Worm (Caenorhabditis elegans): Measurements from ENCODE around the gene T23B5.6.
"Not testable (repeated sequence)": the region's sequence is repeated elsewhere in the genome, so short reads cannot be mapped to it uniquely, and the experiment has no call there.

Gene T23B5.6

DNA sequence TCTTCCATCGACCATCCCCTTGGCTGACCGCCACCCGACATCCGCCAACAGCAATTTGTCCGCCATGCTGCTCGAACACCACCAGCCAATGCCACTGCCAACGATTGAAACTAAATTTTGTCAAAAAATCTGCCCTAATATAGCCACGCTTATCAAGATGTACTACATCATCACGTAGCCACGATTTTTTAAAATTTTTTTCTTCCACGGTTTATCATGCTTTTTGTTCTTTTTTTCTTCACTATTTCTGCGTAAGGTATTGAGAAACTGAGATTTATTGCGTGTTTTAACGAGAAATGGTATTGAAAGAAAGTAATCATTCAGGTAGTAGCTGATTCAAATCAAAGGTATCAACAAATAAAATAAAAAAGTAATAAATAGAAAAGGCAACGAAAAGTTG, at the start of gene T23B5.6:
Gene T23B5.6 (minus strand): TSS at position 101 of the 400 bp plus-strand sequence.
- not testable (repeated sequence) for TF ChIP-seq fos-1 (tag; optimal IDR thresholded peaks at IDR 0.05); unc-62 (GFP tag; optimal IDR thresholded peaks at IDR 0.05); aly-2 (tag; optimal IDR thresholded peaks at IDR 0.05)

DNA sequence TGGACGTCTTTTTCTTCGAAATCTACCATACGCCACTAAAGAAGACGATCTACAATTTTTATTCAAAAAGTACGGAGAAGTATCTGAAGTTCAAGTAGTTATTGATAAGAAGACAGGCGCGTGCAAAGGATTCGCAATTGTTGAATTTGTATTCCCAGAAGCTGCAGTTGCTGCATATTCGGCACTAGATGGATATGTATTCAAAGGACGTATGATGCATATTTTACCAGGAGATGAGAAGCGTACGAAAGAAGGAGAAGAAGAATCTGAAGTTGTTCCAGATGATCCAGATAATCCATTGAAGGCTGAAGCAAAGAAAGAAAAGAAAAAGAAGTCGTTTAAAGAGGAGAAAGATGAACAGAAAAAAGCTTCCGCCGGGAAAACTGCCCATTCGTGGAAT, 48.9 kb upstream of the T23B5.6 start:
- no peak for TF ChIP-seq unc-39 (tag; optimal IDR thresholded peaks at IDR 0.05)
- TF ChIP-seq ztf-1 (GFP tag; conservative IDR thresholded peaks at IDR 0.05) = no peak
- TF ChIP-seq gmeb-1 (tag; optimal IDR thresholded peaks at IDR 0.05) = no peak
- no peak for TF ChIP-seq nhr-77 (tag; optimal IDR thresholded peaks at IDR 0.05)
- no peak for TF ChIP-seq Y55F3AM.14 (GFP tag; optimal IDR thresholded peaks at IDR 0.05)
- no peak for TF ChIP-seq dmd-4 (tag; optimal IDR thresholded peaks at IDR 0.05)
- no peak for TF ChIP-seq alr-1 (tag; optimal IDR thresholded peaks at IDR 0.05)
- no peak for TF ChIP-seq nhr-6 (tag; optimal IDR thresholded peaks at IDR 0.05)
- no peak for TF ChIP-seq elt-3 (tag; optimal IDR thresholded peaks at IDR 0.05)
- no peak for TF ChIP-seq crh-2 (tag; optimal IDR thresholded peaks at IDR 0.05)
- TF ChIP-seq sma-9 (GFP tag; optimal IDR thresholded peaks at IDR 0.05) = no peak
- TF ChIP-seq sma-9 (tag; optimal IDR thresholded peaks at IDR 0.05) = no peak
- no peak for TF ChIP-seq R02D3.7 (tag; optimal IDR thresholded peaks at IDR 0.05)
- TF ChIP-seq sma-3 (GFP tag; optimal IDR thresholded peaks at IDR 0.05) = no peak
- no peak for TF ChIP-seq unc-55 (GFP tag; optimal IDR thresholded peaks at IDR 0.05)

DNA sequence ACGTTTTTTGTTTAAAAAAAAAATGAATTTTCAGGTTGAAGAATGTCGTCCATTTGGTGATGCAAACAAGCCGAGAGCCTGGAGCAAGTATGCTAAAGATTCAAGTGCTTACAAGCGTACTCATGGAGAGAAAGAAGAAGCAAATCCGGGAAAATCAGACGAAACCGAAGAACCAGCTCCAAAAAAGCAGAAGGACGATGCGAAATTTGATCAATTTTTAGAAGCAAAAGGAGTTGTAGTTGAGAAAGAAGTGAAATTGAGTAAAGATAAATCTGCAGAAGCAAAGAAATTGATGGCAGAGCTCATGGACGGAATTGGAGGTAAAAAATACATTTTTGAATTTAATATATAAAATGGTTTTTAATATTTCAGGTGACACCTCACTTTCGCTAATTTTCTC, 48.2 kb upstream of the T23B5.6 start:
- TF ChIP-seq lin-11 (tag; optimal IDR thresholded peaks at IDR 0.05) (no peak), peb-1 (tag; optimal IDR thresholded peaks at IDR 0.05) (no peak)

DNA sequence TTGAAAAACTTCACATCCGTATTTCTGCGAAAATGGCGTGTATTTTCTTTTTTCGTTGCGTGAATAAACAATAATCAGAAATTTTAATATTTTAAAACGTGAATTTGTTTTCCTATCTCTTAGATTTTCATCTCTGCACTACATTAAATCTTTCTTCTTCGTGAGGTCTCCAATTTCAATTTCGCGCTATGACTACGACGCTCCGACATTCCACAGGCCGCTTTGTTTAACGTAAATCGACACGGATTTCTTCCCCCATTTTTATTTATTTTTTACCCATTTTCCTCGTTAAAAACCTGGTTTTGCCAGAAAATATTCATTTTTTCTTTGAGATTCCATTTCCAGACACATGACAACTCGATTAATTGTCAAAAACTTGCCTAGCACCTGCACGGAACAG, 47.6 kb upstream of the T23B5.6 start, which contains the start of the genes T23F6.3 and rbd-1:
Gene T23F6.3 (minus strand): TSS at position 120 of the 400 bp plus-strand sequence.
Gene rbd-1 (plus strand): TSS at position 346 of the 400 bp plus-strand sequence.
- TF ChIP-seq sem-4 (tag; optimal IDR thresholded peaks at IDR 0.05) (peak; percentile 61), crh-2 (tag; optimal IDR thresholded peaks at IDR 0.05) (peak; percentile 90), lin-13 (GFP tag; optimal IDR thresholded peaks at IDR 0.05) (peak; percentile 89), ZK546.5 (tag; optimal IDR thresholded peaks at IDR 0.05) (peak; percentile 35), mab-5 (tag; optimal IDR thresholded peaks at IDR 0.05) (peak; percentile 84), ceh-82 (tag; optimal IDR thresholded peaks at IDR 0.05) (peak; percentile 72), lin-11 (tag; optimal IDR thresholded peaks at IDR 0.05) (peak; percentile 69), mdl-1 (tag; optimal IDR thresholded peaks at IDR 0.05) (peak in 1 of 2 experiments; percentile 27), snpc-4 (tag; optimal IDR thresholded peaks at IDR 0.05) (peak; percentile 76), nhr-6 (tag; optimal IDR thresholded peaks at IDR 0.05) (peak; percentile 78), R02D3.7 (tag; optimal IDR thresholded peaks at IDR 0.05) (peak; percentile 98), fos-1 (tag; optimal IDR thresholded peaks at IDR 0.05) (peak; percentile 51), F13H6.1 (tag; optimal IDR thresholded peaks at IDR 0.05) (peak; percentile 89), nhr-237 (tag; optimal IDR thresholded peaks at IDR 0.05) (peak; percentile 80), zag-1 (tag; optimal IDR thresholded peaks at IDR 0.05) (peak; percentile 61), C34F6.9 (tag; optimal IDR thresholded peaks at IDR 0.05) (peak; percentile 87), egl-27 (tag; optimal IDR thresholded peaks at IDR 0.05) (peak; percentile 86), ama-1 (optimal IDR thresholded peaks at IDR 0.05) (no peak), gmeb-1 (tag; optimal IDR thresholded peaks at IDR 0.05) (peak; percentile 100), mbf-1 (tag; optimal IDR thresholded peaks at IDR 0.05) (no peak), lsy-2 (tag; optimal IDR thresholded peaks at IDR 0.05) (peak; percentile 86 to 93), nhr-11 (tag; optimal IDR thresholded peaks at IDR 0.05) (no peak), sma-3 (GFP tag; optimal IDR thresholded peaks at IDR 0.05) (peak; percentile 95), unc-39 (tag; optimal IDR thresholded peaks at IDR 0.05) (no peak), nhr-12 (tag; optimal IDR thresholded peaks at IDR 0.05) (peak; percentile 24), ztf-1 (GFP tag; conservative IDR thresholded peaks at IDR 0.05) (no peak), nhr-129 (tag; optimal IDR thresholded peaks at IDR 0.05) (peak; percentile 89), nhr-25 (tag; optimal IDR thresholded peaks at IDR 0.05) (peak; percentile 83), Y55F3AM.14 (GFP tag; optimal IDR thresholded peaks at IDR 0.05) (no peak), ztf-4 (tag; optimal IDR thresholded peaks at IDR 0.05) (peak; percentile 74), sma-9 (GFP tag; optimal IDR thresholded peaks at IDR 0.05) (peak; percentile 94), sma-9 (tag; optimal IDR thresholded peaks at IDR 0.05) (no peak), unc-55 (GFP tag; optimal IDR thresholded peaks at IDR 0.05) (peak; percentile 95), nhr-21 (tag; optimal IDR thresholded peaks at IDR 0.05) (peak; percentile 83), skn-1 (tag; optimal IDR thresholded peaks at IDR 0.05) (no peak)
